Fruit fly (Drosophila melanogaster) whole organism, adult: Measurements from ENCODE around the gene CG4854.
A peak's percentile ranks its signal among the peaks of the same experiment; 100 is the strongest.

Experiments
- CG11617 ChIP-seq: fragments of 200-800 bp; sonication (Bioruptor generic); optimal IDR thresholded peaks from 2 replicates; lab custom pipeline; 2017; ENCODE audit warnings: mild to moderate bottlenecking, missing biosample characterization, missing genetic modification reagents, missing genetic modification characterization
- CG12768 ChIP-seq: fragments of 200-800 bp; sonication (Bioruptor generic); optimal IDR thresholded peaks from 2 replicates; lab custom pipeline; 2017; ENCODE audit warnings: missing biosample characterization, missing genetic modification characterization, mild to moderate bottlenecking, moderate library complexity, missing genetic modification reagents
- CG14711 ChIP-seq: fragments of 200-800 bp; sonication (Bioruptor generic); optimal IDR thresholded peaks from 2 replicates; lab custom pipeline; 2018; ENCODE audit warnings: missing biosample characterization, mild to moderate bottlenecking, missing genetic modification characterization, moderate library complexity
- CG1620 ChIP-seq: fragments of 200-800 bp; sonication (Bioruptor generic); optimal IDR thresholded peaks from 2 replicates; lab custom pipeline; 2016; ENCODE audit warnings: missing biosample characterization, missing genetic modification characterization
- CG33017 ChIP-seq: fragments of 200-800 bp; sonication (Bioruptor generic); optimal IDR thresholded peaks from 2 replicates; lab custom pipeline; 2018; ENCODE audit warnings: missing biosample characterization, mild to moderate bottlenecking, missing genetic modification characterization, moderate library complexity
- CG5204 ChIP-seq: fragments of 200-800 bp; sonication (Bioruptor generic); optimal IDR thresholded peaks from 2 replicates; lab custom pipeline; 2016; ENCODE audit warnings: missing biosample characterization, missing genetic modification characterization
- CG7045 ChIP-seq: fragments of 200-800 bp; sonication (Bioruptor generic); optimal IDR thresholded peaks from 2 replicates; lab custom pipeline; 2017; ENCODE audit warnings: missing biosample characterization, mild to moderate bottlenecking, missing genetic modification characterization
- CG7101 ChIP-seq: fragments of 200-800 bp; sonication (Bioruptor generic); optimal IDR thresholded peaks from 2 replicates; lab custom pipeline; 2018; ENCODE audit warnings: missing biosample characterization, mild to moderate bottlenecking, missing genetic modification characterization, moderate library complexity
- Clk ChIP-seq: fragments of 200-800 bp; sonication (Bioruptor generic); optimal IDR thresholded peaks from 2 replicates; lab custom pipeline; 2017; ENCODE audit warnings: missing biosample characterization, missing genetic modification characterization
- Crg-1 ChIP-seq: fragments of 200-800 bp; sonication (Bioruptor generic); optimal IDR thresholded peaks from 2 replicates; lab custom pipeline; 2016; ENCODE audit warnings: missing biosample characterization, missing genetic modification characterization
- Hr96 ChIP-seq: fragments of 200-800 bp; sonication (Bioruptor generic); optimal IDR thresholded peaks from 2 replicates; lab custom pipeline; 2016; ENCODE audit warnings: missing biosample characterization, missing genetic modification characterization
- Mnt ChIP-seq: fragments of 200-800 bp; sonication (Bioruptor generic); optimal IDR thresholded peaks from 2 replicates; lab custom pipeline; 2016; ENCODE audit warnings: missing biosample characterization, mild to moderate bottlenecking, missing genetic modification characterization
- bab1 ChIP-seq: fragments of 200-800 bp; sonication (Bioruptor generic); optimal IDR thresholded peaks from 3 replicates; lab custom pipeline; 2019; ENCODE audit warnings: missing biosample characterization, mild to moderate bottlenecking, missing genetic modification characterization, moderate library complexity
- cic ChIP-seq: fragments of 200-800 bp; sonication (Bioruptor generic); optimal IDR thresholded peaks from 2 replicates; lab custom pipeline; 2017; ENCODE audit warnings: missing biosample characterization, mild to moderate bottlenecking, missing genetic modification characterization, moderate library complexity
- cnc ChIP-seq, 2 experiments: fragments of >200 bp; optimal IDR thresholded peaks; 2 replicates each; lab custom pipeline; 2017
- kay ChIP-seq: fragments of 200-800 bp; sonication (Bioruptor generic); peaks from one replicate; lab custom pipeline; 2016; ENCODE audit warnings: missing biosample characterization, missing genetic modification characterization, borderline replicate concordance
- ovo ChIP-seq: fragments of 200-800 bp; sonication (Bioruptor generic); optimal IDR thresholded peaks from 2 replicates; lab custom pipeline; 2016; ENCODE audit warnings: missing biosample characterization, missing genetic modification characterization
- pad ChIP-seq: fragments of 200-800 bp; sonication (Bioruptor generic); optimal IDR thresholded peaks from 3 replicates; lab custom pipeline; 2017; ENCODE audit warnings: missing biosample characterization, missing genetic modification characterization, mild to moderate bottlenecking, moderate library complexity, missing genetic modification reagents
- tj ChIP-seq: fragments of 200-800 bp; sonication (Bioruptor generic); optimal IDR thresholded peaks from 3 replicates; lab custom pipeline; 2017; ENCODE audit warnings: missing biosample characterization, mild to moderate bottlenecking, missing genetic modification characterization, moderate library complexity
- toe ChIP-seq: fragments of 200-800 bp; sonication (Bioruptor generic); optimal IDR thresholded peaks from 2 replicates; lab custom pipeline; 2016; ENCODE audit warnings: missing biosample characterization, missing genetic modification characterization

The CG4854 gene

dm6 chr3R:20027841-20028240, at the start of gene CG4854, which contains the start of gene CG4424:
CG4854 (plus strand) TSS chr3R:20028058.
CG4424 (minus strand) TSS chr3R:20028040.
- no peak for TF ChIP-seq cic (GFP tag; lab: Kevin White, UChicago)
- no peak for TF ChIP-seq tj
- no peak for TF ChIP-seq CG1620 (GFP tag; lab: Kevin White, UChicago)

- no peak for TF ChIP-seq kay (GFP tag; lab: Kevin White, UChicago)
- no peak for TF ChIP-seq CG7045 (GFP tag; lab: Kevin White, UChicago)
- no peak for TF ChIP-seq cnc (optimal IDR thresholded peaks at IDR 0.05; lab: Kevin White, UChicago)
- no peak for TF ChIP-seq pad (GFP tag; lab: Kevin White, UChicago)
- no peak for TF ChIP-seq Mnt (GFP tag; lab: Kevin White, UChicago)
- no peak for TF ChIP-seq CG33017 (tag; lab: Kevin White, UChicago)
- no peak for TF ChIP-seq CG5204
- no peak for TF ChIP-seq CG12768 (GFP tag; lab: Kevin White, UChicago)
- TF ChIP-seq tj: no peak
- TF ChIP-seq Crg-1 (GFP tag; lab: Kevin White, UChicago): no peak
- no peak for TF ChIP-seq CG11617
- TF ChIP-seq CG7101 (tag; lab: Kevin White, UChicago): no peak
- no peak for TF ChIP-seq Clk
- TF ChIP-seq cic (GFP tag; lab: Kevin White, UChicago): no peak
- no peak for TF ChIP-seq CG14711
These were observed 42.5 kb upstream of the CG4854 start for dm6 chr3R:19985376-19985775.

dm6 chr3R:19995408-19995807, 32.5 kb upstream of the CG4854 start:
- TF ChIP-seq CG7045 (GFP tag; lab: Kevin White, UChicago): no peak
- TF ChIP-seq Hr96 (GFP tag; lab: Kevin White, UChicago): no peak
- no peak for TF ChIP-seq Crg-1 (GFP tag; lab: Kevin White, UChicago)

- TF ChIP-seq CG7045 (GFP tag; lab: Kevin White, UChicago): no peak
- no peak for TF ChIP-seq CG1620 (GFP tag; lab: Kevin White, UChicago)
- TF ChIP-seq kay (GFP tag; lab: Kevin White, UChicago): no peak
- no peak for TF ChIP-seq bab1
- TF ChIP-seq tj: no peak
These were observed 31.4 kb upstream of the CG4854 start for dm6 chr3R:19996433-19996832.

- no peak for TF ChIP-seq CG7101 (tag; lab: Kevin White, UChicago)
- no peak for TF ChIP-seq Clk
- TF ChIP-seq ovo (GFP tag; lab: Kevin White, UChicago): no peak
These were observed 30.3 kb upstream of the CG4854 start for dm6 chr3R:19997526-19998070.

dm6 chr3R:19998418-19998817, 29.4 kb upstream of the CG4854 start:
- TF ChIP-seq pad (GFP tag; lab: Kevin White, UChicago) (no peak), CG5204 (no peak), CG14711 (no peak), CG33017 (tag; lab: Kevin White, UChicago) (no peak), Clk (no peak), CG7101 (tag; lab: Kevin White, UChicago) (no peak), kay (GFP tag; lab: Kevin White, UChicago) (no peak), ovo (GFP tag; lab: Kevin White, UChicago) (no peak), bab1 (no peak), CG7045 (GFP tag; lab: Kevin White, UChicago) (no peak), tj (no peak), Crg-1 (GFP tag; lab: Kevin White, UChicago) (no peak), cnc (optimal IDR thresholded peaks at IDR 0.05; lab: Kevin White, UChicago) (no peak), cic (GFP tag; lab: Kevin White, UChicago) (no peak), Mnt (GFP tag; lab: Kevin White, UChicago) (no peak), Hr96 (GFP tag; lab: Kevin White, UChicago) (no peak), CG1620 (GFP tag; lab: Kevin White, UChicago) (no peak), toe (GFP tag; lab: Kevin White, UChicago) (no peak)

- TF ChIP-seq ovo (GFP tag; lab: Kevin White, UChicago): no peak
- TF ChIP-seq cic (GFP tag; lab: Kevin White, UChicago): no peak
- TF ChIP-seq CG14711: peak; percentile 72
- TF ChIP-seq bab1: peak; percentile 62
- TF ChIP-seq CG33017 (tag; lab: Kevin White, UChicago): peak; percentile 55
- TF ChIP-seq CG7101 (tag; lab: Kevin White, UChicago): peak; percentile 69
- TF ChIP-seq CG12768 (GFP tag; lab: Kevin White, UChicago): no peak
These were observed 28.4 kb upstream of the CG4854 start for dm6 chr3R:19999474-19999873.

dm6 chr3R:20001595-20001997, 26.3 kb upstream of the CG4854 start:
- no peak for TF ChIP-seq cic (GFP tag; lab: Kevin White, UChicago)
- no peak for TF ChIP-seq Clk
- no peak for TF ChIP-seq CG7045 (GFP tag; lab: Kevin White, UChicago)
- TF ChIP-seq cnc (optimal IDR thresholded peaks at IDR 0.05; lab: Kevin White, UChicago): no peak
- TF ChIP-seq toe (GFP tag; lab: Kevin White, UChicago): no peak
- TF ChIP-seq pad (GFP tag; lab: Kevin White, UChicago): no peak
- TF ChIP-seq ovo (GFP tag; lab: Kevin White, UChicago): no peak
- TF ChIP-seq CG33017 (tag; lab: Kevin White, UChicago): no peak
